Fruit fly (Drosophila melanogaster) S2 (cell line): ENCODE results near the gene CG43218.

ENCODE experiments used
- CG8478 ChIP-seq: fragments of >200 bp; optimal IDR thresholded peaks from 2 replicates; lab custom pipeline; 2018
- CTCF ChIP-seq, 2 experiments: fragments of >200 bp; optimal IDR thresholded peaks; 2 replicates each; lab custom pipeline; 2018

DNA sequence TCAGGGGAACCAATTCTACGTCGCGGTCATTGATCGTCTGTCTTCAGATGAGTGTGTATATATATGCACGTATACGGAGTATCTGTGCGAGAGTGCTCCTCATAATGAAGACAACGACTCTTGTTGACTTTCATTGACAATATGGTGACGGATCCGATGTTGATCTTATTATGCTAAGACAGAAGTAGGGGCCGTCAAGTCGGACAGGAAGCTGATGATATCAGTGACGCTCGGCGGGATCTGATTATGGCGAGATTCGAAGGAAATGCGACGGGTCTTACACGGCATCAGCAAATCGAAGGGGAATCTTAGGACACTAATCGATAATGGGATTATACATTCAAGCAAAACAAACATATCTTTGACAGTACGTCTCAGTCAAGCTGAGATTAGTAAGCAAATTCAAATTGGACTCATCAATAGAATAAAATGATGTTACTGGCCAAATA, 3.3 kb upstream of the CG43218 start:
- TF ChIP-seq CTCF (optimal IDR thresholded peaks at IDR 0.05; lab: Kevin White, UChicago) (no peak), CG8478 (lab: Kevin White, UChicago) (no peak)
